Worm (Caenorhabditis elegans) whole organism, L2 larva: Measurements from ENCODE around the gene Y44A6D.1.

ENCODE experiments used
- C34F6.9 ChIP-seq: fragments of 150-350 bp; optimal IDR thresholded peaks from 2 replicates; lab custom pipeline; 2014; ENCODE audit warnings: missing biosample characterization, missing genetic modification characterization
- F13H6.1 ChIP-seq: sonication (generic microtip); optimal IDR thresholded peaks from 2 replicates; lab custom pipeline; 2016; ENCODE audit warnings: missing genetic modification characterization, missing compliant biosample characterization
- R02D3.7 ChIP-seq: fragments of 150-350 bp; optimal IDR thresholded peaks from 2 replicates; lab custom pipeline; 2014; ENCODE audit warnings: missing biosample characterization, missing genetic modification characterization
- ZK546.5 ChIP-seq: sonication (generic microtip); optimal IDR thresholded peaks from 2 replicates; lab custom pipeline; 2017; ENCODE audit warnings: missing biosample characterization, missing genetic modification characterization
- alr-1 ChIP-seq: fragments of 150-350 bp; optimal IDR thresholded peaks from 2 replicates; lab custom pipeline; 2014; ENCODE audit warnings: missing biosample characterization, missing genetic modification characterization
- aly-2 ChIP-seq: fragments of 150-350 bp; optimal IDR thresholded peaks from 2 replicates; lab custom pipeline; 2014; ENCODE audit warnings: missing biosample characterization, missing genetic modification characterization
- ama-1 ChIP-seq: fragments of 150-350 bp; optimal IDR thresholded peaks from 2 replicates; lab custom pipeline; 2018; ENCODE audit warnings: inconsistent platforms
- blmp-1 ChIP-seq: sonication (generic microtip); optimal IDR thresholded peaks from 2 replicates; lab custom pipeline; 2017; ENCODE audit warnings: missing genetic modification characterization, mild to moderate bottlenecking, missing compliant biosample characterization, antibody characterized with exemption, moderate library complexity; ENCODE audit not compliant: insufficient read depth
- ceh-16 ChIP-seq: fragments of 150-350 bp; optimal IDR thresholded peaks from 2 replicates; lab custom pipeline; 2014; ENCODE audit warnings: missing biosample characterization, missing genetic modification characterization
- crh-2 ChIP-seq: sonication (generic microtip); optimal IDR thresholded peaks from 2 replicates; lab custom pipeline; 2017; ENCODE audit warnings: missing biosample characterization, missing genetic modification characterization
- dmd-4 ChIP-seq: sonication (generic microtip); optimal IDR thresholded peaks from 2 replicates; lab custom pipeline; 2017; ENCODE audit warnings: missing biosample characterization, missing genetic modification characterization
- egl-27 ChIP-seq: sonication (generic microtip); optimal IDR thresholded peaks from 3 replicates; lab custom pipeline; 2017; ENCODE audit warnings: missing biosample characterization, missing genetic modification reagents, missing genetic modification characterization
- fos-1 ChIP-seq: fragments of 150-350 bp; optimal IDR thresholded peaks from 2 replicates; lab custom pipeline; 2014; ENCODE audit warnings: missing biosample characterization, missing genetic modification characterization
- gmeb-1 ChIP-seq: fragments of 150-350 bp; optimal IDR thresholded peaks from 2 replicates; lab custom pipeline; 2014; ENCODE audit warnings: missing biosample characterization, missing genetic modification characterization
- lin-13 ChIP-seq: fragments of 150-350 bp; optimal IDR thresholded peaks from 2 replicates; lab custom pipeline; 2014; ENCODE audit warnings: missing biosample characterization, missing genetic modification reagents, missing genetic modification characterization
- lin-39 ChIP-seq: fragments of 150-350 bp; optimal IDR thresholded peaks from 2 replicates; lab custom pipeline; 2014; ENCODE audit warnings: missing biosample characterization, missing genetic modification reagents, missing genetic modification characterization
- lsy-2 ChIP-seq, 2 experiments: fragments of 150-350 bp in 1 of 2; sonication (generic microtip) in 1 of 2; optimal IDR thresholded peaks; 2 replicates each; lab custom pipeline; 2014 to 2017; ENCODE audit warnings: missing biosample characterization in 2 of 2, missing genetic modification characterization in 2 of 2
- mab-5 ChIP-seq: fragments of 150-350 bp; optimal IDR thresholded peaks from 2 replicates; lab custom pipeline; 2014; ENCODE audit warnings: missing biosample characterization, missing genetic modification characterization
- mbf-1 ChIP-seq: sonication (generic microtip); optimal IDR thresholded peaks from 2 replicates; lab custom pipeline; 2017; ENCODE audit warnings: missing biosample characterization, missing genetic modification characterization
- nhr-10 ChIP-seq: sonication (generic microtip); optimal IDR thresholded peaks from 2 replicates; lab custom pipeline; 2017; ENCODE audit warnings: missing biosample characterization, missing genetic modification characterization
- nhr-11 ChIP-seq: fragments of 150-350 bp; optimal IDR thresholded peaks from 2 replicates; lab custom pipeline; 2014; ENCODE audit warnings: missing biosample characterization, missing genetic modification characterization
- nhr-129 ChIP-seq: fragments of 150-350 bp; optimal IDR thresholded peaks from 2 replicates; lab custom pipeline; 2014; ENCODE audit warnings: missing biosample characterization, missing genetic modification characterization
- nhr-21 ChIP-seq: fragments of 150-350 bp; optimal IDR thresholded peaks from 2 replicates; lab custom pipeline; 2014; ENCODE audit warnings: missing biosample characterization, missing genetic modification characterization
- nhr-23 ChIP-seq: fragments of 150-350 bp; optimal IDR thresholded peaks from 2 replicates; lab custom pipeline; 2014; ENCODE audit warnings: missing biosample characterization, missing genetic modification reagents, missing genetic modification characterization
- nhr-25 ChIP-seq: fragments of 150-350 bp; sonication (generic microtip); optimal IDR thresholded peaks from 3 replicates; lab custom pipeline; 2014; ENCODE audit warnings: missing biosample characterization, missing genetic modification characterization
- nhr-6 ChIP-seq: fragments of 150-350 bp; optimal IDR thresholded peaks from 2 replicates; lab custom pipeline; 2014; ENCODE audit warnings: missing biosample characterization, missing genetic modification characterization
- nhr-77 ChIP-seq: fragments of 150-350 bp; optimal IDR thresholded peaks from 2 replicates; lab custom pipeline; 2014; ENCODE audit warnings: missing biosample characterization, missing genetic modification characterization
- peb-1 ChIP-seq: fragments of 150-350 bp; optimal IDR thresholded peaks from 2 replicates; lab custom pipeline; 2014; ENCODE audit warnings: missing biosample characterization, missing genetic modification characterization
- sem-4 ChIP-seq: fragments of 150-350 bp; optimal IDR thresholded peaks from 2 replicates; lab custom pipeline; 2014; ENCODE audit warnings: missing biosample characterization, missing genetic modification reagents, missing genetic modification characterization
- skn-1 ChIP-seq: sonication (generic microtip); optimal IDR thresholded peaks from 2 replicates; lab custom pipeline; 2017; ENCODE audit warnings: missing biosample characterization, missing genetic modification characterization
- sma-3 ChIP-seq: sonication (generic microtip); optimal IDR thresholded peaks from 2 replicates; lab custom pipeline; 2016; ENCODE audit warnings: missing genetic modification reagents, missing genetic modification characterization, missing compliant biosample characterization
- sma-9 ChIP-seq, 2 experiments: fragments of 150-350 bp in 1 of 2; sonication (generic microtip) in 1 of 2; optimal IDR thresholded peaks; 2 replicates each; lab custom pipeline; 2014 to 2016; ENCODE audit warnings: missing genetic modification characterization in 2 of 2, mild to moderate bottlenecking in 1 of 2, missing biosample characterization in 1 of 2, missing compliant biosample characterization in 1 of 2, missing genetic modification reagents in 1 of 2, moderate library complexity in 1 of 2
- snpc-4 ChIP-seq: fragments of 150-350 bp; optimal IDR thresholded peaks from 2 replicates; lab custom pipeline; 2014; ENCODE audit warnings: missing biosample characterization, missing genetic modification characterization
- unc-39 ChIP-seq: fragments of 150-350 bp; optimal IDR thresholded peaks from 2 replicates; lab custom pipeline; 2014; ENCODE audit warnings: missing biosample characterization, missing genetic modification characterization
- unc-55 ChIP-seq: fragments of 150-350 bp; sonication (generic microtip); optimal IDR thresholded peaks from 3 replicates; lab custom pipeline; 2014; ENCODE audit warnings: missing biosample characterization, missing genetic modification reagents, missing genetic modification characterization
- ztf-1 ChIP-seq: fragments of 200-800 bp; sonication (Bioruptor generic); conservative IDR thresholded peaks from 2 replicates; pipeline ENCODE4 v1.3.6; 2022; ENCODE audit warnings: missing genetic modification characterization, missing compliant biosample characterization
- ztf-4 ChIP-seq: fragments of 150-350 bp; optimal IDR thresholded peaks from 2 replicates; lab custom pipeline; 2014; ENCODE audit warnings: missing biosample characterization, missing genetic modification characterization

Y44A6D.1 gene

ce11 chrV:20752609-20753102, 37.2 kb downstream of the Y44A6D.1 start, which contains the start of gene pha-4:
TSS of gene pha-4 (plus strand) at chrV:20753052.
- TF ChIP-seq sma-3 (GFP tag; lab: Kevin White, UChicago), result no peak
- no peak for TF ChIP-seq ceh-16 (tag; lab: Kevin White, UChicago)
- peak; percentile 22 for TF ChIP-seq nhr-129 (tag; lab: Kevin White, UChicago)
- peak; percentile 2 for TF ChIP-seq F13H6.1 (tag; lab: Kevin White, UChicago)
- peak; percentile 14 for TF ChIP-seq gmeb-1 (tag; lab: Kevin White, UChicago)
- TF ChIP-seq fos-1 (tag; lab: Kevin White, UChicago), result peak; percentile 97
- TF ChIP-seq sma-9 (GFP tag; optimal IDR thresholded peaks at IDR 0.05; lab: Kevin White, UChicago), result peak; percentile 26
- TF ChIP-seq sma-9 (tag; optimal IDR thresholded peaks at IDR 0.05; lab: Kevin White, UChicago), result no peak
- peak; percentile 44 for TF ChIP-seq crh-2 (tag; lab: Kevin White, UChicago)

ce11 chrV:20749098-20749497, 40.7 kb downstream of the Y44A6D.1 start:
- TF ChIP-seq ama-1 (lab: Kevin White, UChicago), result no peak
- no peak for TF ChIP-seq skn-1 (tag; lab: Kevin White, UChicago)
- no peak for TF ChIP-seq sem-4 (tag; lab: Kevin White, UChicago)
- TF ChIP-seq ztf-4 (tag; lab: Kevin White, UChicago), result no peak
- TF ChIP-seq fos-1 (tag; lab: Kevin White, UChicago), result no peak
- TF ChIP-seq egl-27 (tag; lab: Kevin White, UChicago), result no peak
- TF ChIP-seq peb-1 (tag; lab: Kevin White, UChicago), result no peak
- no peak for TF ChIP-seq snpc-4
- TF ChIP-seq nhr-10 (tag; lab: Kevin White, UChicago), result no peak
- TF ChIP-seq C34F6.9 (tag; lab: Kevin White, UChicago), result no peak
- TF ChIP-seq ceh-16 (tag; lab: Kevin White, UChicago), result no peak
- TF ChIP-seq lsy-2 (tag; optimal IDR thresholded peaks at IDR 0.05; lab: Kevin White, UChicago), result peak in 1 of 2 experiments; percentile 0
- TF ChIP-seq F13H6.1 (tag; lab: Kevin White, UChicago), result peak; percentile 52
- TF ChIP-seq ztf-1 (GFP tag; lab: Robert Waterston, UW), result no peak
- no peak for TF ChIP-seq unc-39 (tag; lab: Kevin White, UChicago)
- no peak for TF ChIP-seq dmd-4 (tag; lab: Kevin White, UChicago)
- peak; percentile 15 for TF ChIP-seq sma-9 (GFP tag; optimal IDR thresholded peaks at IDR 0.05; lab: Kevin White, UChicago)
- no peak for TF ChIP-seq sma-9 (tag; optimal IDR thresholded peaks at IDR 0.05; lab: Kevin White, UChicago)
- no peak for TF ChIP-seq mab-5
- no peak for TF ChIP-seq blmp-1 (tag; lab: Kevin White, UChicago)
- TF ChIP-seq nhr-21 (tag; lab: Kevin White, UChicago), result no peak
- TF ChIP-seq nhr-77 (tag; lab: Kevin White, UChicago), result no peak
- no peak for TF ChIP-seq aly-2
- no peak for TF ChIP-seq ZK546.5 (tag; lab: Kevin White, UChicago)
- peak; percentile 49 for TF ChIP-seq nhr-129 (tag; lab: Kevin White, UChicago)

- TF ChIP-seq dmd-4 (tag; lab: Kevin White, UChicago), result no peak
Measured at ce11 chrV:20747964-20748363, 41.9 kb downstream of the Y44A6D.1 start.

ce11 chrV:20746805-20747204, 43.0 kb downstream of the Y44A6D.1 start:
- TF ChIP-seq R02D3.7 (tag; lab: Kevin White, UChicago) (no peak), F13H6.1 (tag; lab: Kevin White, UChicago) (peak; percentile 41), aly-2 (no peak)
- TF ChIP-seq, all 48 proteins: peak for 1

- TF ChIP-seq sem-4 (tag; lab: Kevin White, UChicago) (no peak), F13H6.1 (tag; lab: Kevin White, UChicago) (peak; percentile 26)
Measured at ce11 chrV:20745278-20745677, 44.6 kb downstream of the Y44A6D.1 start.

ce11 chrV:20744290-20744837, 45.5 kb downstream of the Y44A6D.1 start, which contains the start of gene dnj-25:
TSS of gene dnj-25 (minus strand) at chrV:20744346.
- TF ChIP-seq sma-9 (GFP tag; optimal IDR thresholded peaks at IDR 0.05; lab: Kevin White, UChicago) (no peak), sma-9 (tag; optimal IDR thresholded peaks at IDR 0.05; lab: Kevin White, UChicago) (no peak), nhr-21 (tag; lab: Kevin White, UChicago) (no peak), ZK546.5 (tag; lab: Kevin White, UChicago) (no peak), egl-27 (tag; lab: Kevin White, UChicago) (no peak), mbf-1 (tag; lab: Kevin White, UChicago) (no peak), alr-1 (no peak), ztf-1 (GFP tag; lab: Robert Waterston, UW) (no peak), lin-39 (no peak), gmeb-1 (tag; lab: Kevin White, UChicago) (no peak), nhr-25 (tag; lab: Kevin White, UChicago) (no peak), ceh-16 (tag; lab: Kevin White, UChicago) (no peak), nhr-6 (tag; lab: Kevin White, UChicago) (no peak), R02D3.7 (tag; lab: Kevin White, UChicago) (no peak), snpc-4 (no peak), sem-4 (tag; lab: Kevin White, UChicago) (no peak), lin-13 (GFP tag; lab: Kevin White, UChicago) (peak; percentile 30), F13H6.1 (tag; lab: Kevin White, UChicago) (no peak), nhr-11 (tag; lab: Kevin White, UChicago) (no peak), ama-1 (lab: Kevin White, UChicago) (no peak), unc-55 (GFP tag; lab: Kevin White, UChicago) (peak; percentile 54), sma-3 (GFP tag; lab: Kevin White, UChicago) (no peak), lsy-2 (tag; optimal IDR thresholded peaks at IDR 0.05; lab: Kevin White, UChicago) (peak in 1 of 2 experiments; percentile 47), nhr-23 (tag; lab: Kevin White, UChicago) (no peak), aly-2 (no peak), nhr-129 (tag; lab: Kevin White, UChicago) (peak; percentile 10), peb-1 (tag; lab: Kevin White, UChicago) (no peak), dmd-4 (tag; lab: Kevin White, UChicago) (no peak)
